Worm (Caenorhabditis elegans) whole organism, L3 larva: ENCODE data around the gene F07H5.10.

Source experiments
- ZK546.5 ChIP-seq: sonication (generic microtip); optimal IDR thresholded peaks from 2 replicates; lab custom pipeline; 2017; ENCODE audit warnings: missing biosample characterization, missing genetic modification characterization
- ceh-82 ChIP-seq: fragments of 150-350 bp; optimal IDR thresholded peaks from 2 replicates; lab custom pipeline; 2014; ENCODE audit warnings: missing biosample characterization, missing genetic modification characterization
- elt-3 ChIP-seq, 3 experiments: fragments of 150-350 bp in 1 of 3; sonication (generic microtip) in 2 of 3; optimal IDR thresholded peaks; 2 replicates in 2 of 3; 4 replicates in 1 of 3; lab custom pipeline; 2014 to 2017; ENCODE audit warnings: missing biosample characterization in 3 of 3, missing genetic modification characterization in 3 of 3
- mdl-1 ChIP-seq: fragments of 150-350 bp; optimal IDR thresholded peaks from 2 replicates; lab custom pipeline; 2014; ENCODE audit warnings: missing biosample characterization, missing genetic modification characterization

- no peak for TF ChIP-seq ceh-82
- TF ChIP-seq elt-3 (tag; optimal IDR thresholded peaks at IDR 0.05; lab: Kevin White, UChicago), result no peak
- TF ChIP-seq mdl-1 (tag; lab: Kevin White, UChicago), result no peak
- no peak for TF ChIP-seq ZK546.5 (tag; lab: Kevin White, UChicago)
These were observed 27.5 kb upstream of the F07H5.10 start, which contains the start of gene F46C5.4 for ce11 chrII:8835857-8836256.
